Fruit fly (Drosophila melanogaster) whole organism, embryonic: Measurements from ENCODE around the gene CG13893.

Source experiments
- Atf6 ChIP-seq: fragments of 200-800 bp; sonication (Bioruptor generic); IDR thresholded peaks from 2 replicates; pipeline ENCODE4 v1.3.6; 2022; ENCODE audit warnings: missing biosample characterization, missing genetic modification characterization
- Bteb2 ChIP-seq: fragments of 200-800 bp; sonication (Bioruptor generic); optimal IDR thresholded peaks from 2 replicates; lab custom pipeline; 2016; ENCODE audit warnings: missing biosample characterization, missing genetic modification characterization
- CG10267 ChIP-seq: fragments of 200-800 bp; sonication (Bioruptor generic); optimal IDR thresholded peaks from 2 replicates; lab custom pipeline; 2018; ENCODE audit warnings: missing biosample characterization, mild to moderate bottlenecking, missing genetic modification characterization, moderate library complexity
- CG10543 ChIP-seq: fragments of 200-800 bp; sonication (Bioruptor generic); optimal IDR thresholded peaks from 3 replicates; lab custom pipeline; 2017; ENCODE audit warnings: missing biosample characterization, mild to moderate bottlenecking, missing genetic modification characterization, moderate library complexity
- CG10654 ChIP-seq: fragments of 200-800 bp; sonication (Bioruptor generic); optimal IDR thresholded peaks from 2 replicates; lab custom pipeline; 2016; ENCODE audit warnings: missing biosample characterization, missing genetic modification characterization
- CG11247 ChIP-seq: fragments of 200-800 bp; sonication (Bioruptor generic); IDR thresholded peaks from 2 replicates; pipeline ENCODE4 v1.3.6; 2022; ENCODE audit warnings: missing biosample characterization, missing genetic modification characterization
- CG11398 ChIP-seq: fragments of 200-800 bp; sonication (Bioruptor generic); optimal IDR thresholded peaks from 2 replicates; lab custom pipeline; 2016; ENCODE audit warnings: missing biosample characterization, missing genetic modification characterization
- CG11560 ChIP-seq: fragments of 200-800 bp; sonication (Bioruptor generic); IDR thresholded peaks from 3 replicates; pipeline ENCODE4 v1.3.6; 2022; ENCODE audit warnings: missing biosample characterization, missing genetic modification characterization
- CG12769 ChIP-seq: fragments of 200-800 bp; sonication (Bioruptor generic); optimal IDR thresholded peaks from 2 replicates; lab custom pipeline; 2019; ENCODE audit warnings: missing biosample characterization, mild to moderate bottlenecking, missing genetic modification characterization, moderate library complexity
- CG13287 ChIP-seq: fragments of 200-800 bp; sonication (Bioruptor generic); IDR thresholded peaks from 2 replicates; pipeline ENCODE4 v1.3.6; 2022; ENCODE audit warnings: missing biosample characterization, missing genetic modification characterization; ENCODE audit not compliant: partially characterized antibody
- CG13894 ChIP-seq: fragments of 200-800 bp; sonication (Bioruptor generic); optimal IDR thresholded peaks from 3 replicates; lab custom pipeline; 2018; ENCODE audit warnings: missing biosample characterization, mild to moderate bottlenecking, missing genetic modification characterization, moderate library complexity
- CG14441 ChIP-seq: fragments of 200-800 bp; sonication (Bioruptor generic); IDR thresholded peaks from 2 replicates; pipeline ENCODE4 v1.3.6; 2022; ENCODE audit warnings: missing biosample characterization, missing genetic modification characterization
- CG15514 ChIP-seq: fragments of 200-800 bp; sonication (Bioruptor generic); optimal IDR thresholded peaks from 3 replicates; lab custom pipeline; 2017; ENCODE audit warnings: missing biosample characterization, missing genetic modification characterization, mild to moderate bottlenecking, moderate library complexity, missing genetic modification reagents
- CG16863 ChIP-seq: fragments of 200-800 bp; sonication (Bioruptor generic); optimal IDR thresholded peaks from 3 replicates; lab custom pipeline; 2016; ENCODE audit warnings: missing biosample characterization, missing genetic modification characterization
- CG17385 ChIP-seq: fragments of 200-800 bp; sonication (Bioruptor generic); optimal IDR thresholded peaks from 3 replicates; lab custom pipeline; 2018; ENCODE audit warnings: missing biosample characterization, mild to moderate bottlenecking, missing genetic modification characterization
- CG18599 ChIP-seq: fragments of 200-800 bp; sonication (Bioruptor generic); optimal IDR thresholded peaks from 3 replicates; lab custom pipeline; 2017; ENCODE audit warnings: missing biosample characterization, missing genetic modification characterization, mild to moderate bottlenecking, moderate library complexity, missing genetic modification reagents
- CG30020 ChIP-seq: fragments of 200-800 bp; optimal IDR thresholded peaks from 2 replicates; lab custom pipeline; 2019; ENCODE audit warnings: missing biosample characterization, mild to moderate bottlenecking, missing genetic modification characterization, moderate library complexity
- CG3163 ChIP-seq: fragments of 200-800 bp; sonication (Bioruptor generic); optimal IDR thresholded peaks from 3 replicates; lab custom pipeline; 2016; ENCODE audit warnings: missing biosample characterization, missing genetic modification characterization
- CG32532 ChIP-seq: fragments of 200-800 bp; sonication (Bioruptor generic); IDR thresholded peaks from 2 replicates; pipeline ENCODE4 v1.3.6; 2022; ENCODE audit warnings: missing biosample characterization, missing genetic modification characterization
- CG32767 ChIP-seq: fragments of 200-800 bp; sonication (Bioruptor generic); IDR thresholded peaks from 2 replicates; pipeline ENCODE4 v1.3.6; 2022; ENCODE audit warnings: missing biosample characterization, missing genetic modification characterization
- CG3726 ChIP-seq: fragments of 200-800 bp; sonication (Bioruptor generic); IDR thresholded peaks from 3 replicates; pipeline ENCODE4, ENCODE4 v1.3.6; 2022; ENCODE audit warnings: missing biosample characterization, missing genetic modification characterization
- CG6175 ChIP-seq: fragments of 200-800 bp; sonication (Bioruptor generic); IDR thresholded peaks from 3 replicates; pipeline ENCODE4 v1.3.6; 2022; ENCODE audit warnings: missing biosample characterization, missing genetic modification characterization
- CG8281 ChIP-seq: fragments of 200-800 bp; sonication (Bioruptor generic); optimal IDR thresholded peaks from 2 replicates; lab custom pipeline; 2018; ENCODE audit warnings: missing biosample characterization, mild to moderate bottlenecking, missing genetic modification characterization, moderate library complexity
- CG8924 ChIP-seq: fragments of 200-800 bp; optimal IDR thresholded peaks from 3 replicates; lab custom pipeline; 2019; ENCODE audit warnings: missing biosample characterization, mild to moderate bottlenecking, missing genetic modification characterization, moderate library complexity
- CG9932 ChIP-seq: fragments of 200-800 bp; sonication (Bioruptor generic); IDR thresholded peaks from 2 replicates; pipeline ENCODE4 v1.3.6; 2022; ENCODE audit warnings: missing biosample characterization, missing genetic modification characterization
- Deaf1 ChIP-seq: fragments of 200-800 bp; optimal IDR thresholded peaks from 3 replicates; lab custom pipeline; 2019; ENCODE audit warnings: missing biosample characterization, mild to moderate bottlenecking, missing genetic modification characterization, moderate library complexity
- H15 ChIP-seq: fragments of 200-800 bp; sonication (Bioruptor generic); IDR thresholded peaks from 3 replicates; pipeline ENCODE4 v1.3.6; 2022; ENCODE audit warnings: missing biosample characterization, missing genetic modification characterization
- HmgD ChIP-seq: fragments of 200-800 bp; sonication (Bioruptor generic); optimal IDR thresholded peaks from 3 replicates; lab custom pipeline; 2016; ENCODE audit warnings: missing biosample characterization, missing genetic modification characterization
- MBD-R2 ChIP-seq: fragments of 200-800 bp; sonication (Bioruptor generic); IDR thresholded peaks from 2 replicates; pipeline ENCODE4 v1.3.6; 2022; ENCODE audit warnings: missing biosample characterization, missing genetic modification characterization
- MESR4 ChIP-seq: fragments of 200-800 bp; sonication (Bioruptor generic); optimal IDR thresholded peaks from 2 replicates; lab custom pipeline; 2018; ENCODE audit warnings: missing biosample characterization, mild to moderate bottlenecking, missing genetic modification characterization, moderate library complexity
- Med ChIP-seq: fragments of 200-800 bp; sonication (Bioruptor generic); peaks from one replicate; lab custom pipeline; 2016; ENCODE audit warnings: missing biosample characterization, missing genetic modification characterization, mild to moderate bottlenecking, inconsistent platforms, moderate library complexity
- Opbp ChIP-seq: fragments of 200-800 bp; sonication (Bioruptor generic); IDR thresholded peaks from 3 replicates; pipeline ENCODE4 v1.3.6; 2022; ENCODE audit warnings: missing biosample characterization, missing genetic modification characterization; ENCODE audit not compliant: partially characterized antibody
- chinmo ChIP-seq: fragments of 200-800 bp; sonication (Bioruptor generic); IDR thresholded peaks from 4 replicates; pipeline ENCODE4 v1.3.6; 2022; ENCODE audit warnings: missing biosample characterization, missing genetic modification characterization; ENCODE audit not compliant: partially characterized antibody
- crol ChIP-seq: fragments of 200-800 bp; sonication (Bioruptor generic); IDR thresholded peaks from 2 replicates; pipeline ENCODE4 v1.3.6; 2022; ENCODE audit warnings: missing biosample characterization, missing genetic modification characterization
- dan ChIP-seq: fragments of 200-800 bp; sonication (Bioruptor generic); IDR thresholded peaks from 2 replicates; pipeline ENCODE4 v1.3.6; 2022; ENCODE audit warnings: missing biosample characterization, missing genetic modification characterization
- dimm ChIP-seq: fragments of 200-800 bp; sonication (Bioruptor generic); IDR thresholded peaks from 2 replicates; pipeline ENCODE4 v1.3.6; 2022; ENCODE audit warnings: missing biosample characterization, missing genetic modification characterization
- ftz-f1 ChIP-seq: fragments of 200-800 bp; sonication (Bioruptor generic); optimal IDR thresholded peaks from 2 replicates; lab custom pipeline; 2016; ENCODE audit warnings: missing biosample characterization, missing genetic modification characterization
- grau ChIP-seq: fragments of 200-800 bp; optimal IDR thresholded peaks from 3 replicates; lab custom pipeline; 2019; ENCODE audit warnings: missing biosample characterization, mild to moderate bottlenecking, missing genetic modification characterization, moderate library complexity
- grn ChIP-seq: fragments of 200-800 bp; sonication (Bioruptor generic); optimal IDR thresholded peaks from 3 replicates; lab custom pipeline; 2017; ENCODE audit warnings: missing biosample characterization, missing genetic modification characterization
- lab ChIP-seq: fragments of 200-800 bp; sonication (Bioruptor generic); optimal IDR thresholded peaks from 3 replicates; lab custom pipeline; 2017; ENCODE audit warnings: missing biosample characterization, missing genetic modification characterization, mild to moderate bottlenecking, moderate library complexity, missing genetic modification reagents
- mam ChIP-seq: fragments of 200-800 bp; sonication (Bioruptor generic); optimal IDR thresholded peaks from 3 replicates; lab custom pipeline; 2016; ENCODE audit warnings: missing biosample characterization, missing genetic modification characterization
- mirr ChIP-seq: fragments of 200-800 bp; sonication (Bioruptor generic); optimal IDR thresholded peaks from 3 replicates; lab custom pipeline; 2018; ENCODE audit warnings: missing biosample characterization, mild to moderate bottlenecking, missing genetic modification characterization
- sd ChIP-seq: fragments of 200-800 bp; sonication (Bioruptor generic); optimal IDR thresholded peaks from 3 replicates; lab custom pipeline; 2018; ENCODE audit warnings: missing biosample characterization, mild to moderate bottlenecking, missing genetic modification characterization, moderate library complexity
- sisA ChIP-seq: fragments of 200-800 bp; sonication (Bioruptor generic); IDR thresholded peaks from 2 replicates; pipeline ENCODE4 v1.3.6; 2022; ENCODE audit warnings: missing biosample characterization, missing genetic modification characterization
- sr ChIP-seq: fragments of 200-800 bp; sonication (Bioruptor generic); IDR thresholded peaks from 3 replicates; pipeline ENCODE4 v1.3.6; 2022; ENCODE audit warnings: missing biosample characterization, missing genetic modification characterization
- sug ChIP-seq: fragments of 200-800 bp; optimal IDR thresholded peaks from 2 replicates; lab custom pipeline; 2019; ENCODE audit warnings: missing biosample characterization, mild to moderate bottlenecking, missing genetic modification characterization, moderate library complexity
- wor ChIP-seq: fragments of 200-800 bp; sonication (Bioruptor generic); IDR thresholded peaks from 2 replicates; pipeline ENCODE4 v1.3.6; 2022; ENCODE audit warnings: missing biosample characterization, missing genetic modification characterization

CG13893 gene

dm6 chr3L:633272-634254, 29.8 kb upstream of the CG13893 start (continued):
- TF ChIP-seq CG10654 (GFP tag; lab: Kevin White, UChicago) (peak; percentile 86), CG32767 (GFP tag; lab: Robert Waterston, UW) (peak; percentile 77), mam (GFP tag; lab: Kevin White, UChicago) (peak; percentile 43), CG15514 (GFP tag; lab: Kevin White, UChicago) (peak; percentile 34), CG3163 (GFP tag; lab: Kevin White, UChicago) (peak; percentile 56), CG11560 (tag; lab: Robert Waterston, UW) (peak; percentile 49; the same call in 1 of the 3 replicates), grn (GFP tag; lab: Kevin White, UChicago) (peak; percentile 92), dan (peak; percentile 58; the same call in 1 of the 2 replicates), CG10267 (tag; lab: Kevin White, UChicago) (peak; percentile 81), CG3726 (GFP tag; lab: Robert Waterston, UW) (peak; percentile 77; the same call in 1 of the 3 replicates), Opbp (GFP tag; lab: Robert Waterston, UW) (no peak), sisA (GFP tag; lab: Robert Waterston, UW) (peak; percentile 89), CG14441 (peak; percentile 73), wor (GFP tag; lab: Robert Waterston, UW) (peak; percentile 87), CG17385 (peak; percentile 77), CG11247 (GFP tag; lab: Robert Waterston, UW) (peak; percentile 53; the same call in 1 of the 2 replicates), HmgD (GFP tag; lab: Kevin White, UChicago) (peak; percentile 57), CG30020 (tag; lab: Kevin White, UChicago) (peak; percentile 39), MBD-R2 (GFP tag; lab: Robert Waterston, UW) (peak; percentile 38; the same call in 1 of the 2 replicates)

dm6 chr3L:632058-632457, 28.2 kb upstream of the CG13893 start:
- TF ChIP-seq CG10543 (peak; percentile 91), CG13287 (GFP tag; lab: Robert Waterston, UW) (no peak), CG6175 (GFP tag; lab: Robert Waterston, UW) (peak; percentile 58; the same call in 1 of the 3 replicates), Atf6 (peak; percentile 12; the same call in 1 of the 2 replicates), CG32532 (peak; percentile 32; the same call in 1 of the 2 replicates), chinmo (GFP tag; lab: Robert Waterston, UW) (peak; percentile 80; the same call in 1 of the 4 replicates), Bteb2 (GFP tag; lab: Kevin White, UChicago) (no peak), H15 (GFP tag; lab: Robert Waterston, UW) (no peak), crol (GFP tag; lab: Robert Waterston, UW) (peak; percentile 73), dimm (GFP tag; lab: Robert Waterston, UW) (no peak), CG18599 (GFP tag; lab: Kevin White, UChicago) (peak; percentile 15), mirr (peak; percentile 27), sd (tag; lab: Kevin White, UChicago) (peak; percentile 70), ftz-f1 (peak; percentile 81), sr (peak; percentile 58), CG13894 (peak; percentile 44), lab (peak; percentile 4), CG16863 (no peak), CG12769 (peak; percentile 59), CG8924 (tag; lab: Kevin White, UChicago) (no peak), Med (GFP tag; lab: Kevin White, UChicago) (peak; percentile 49), MESR4 (GFP tag; lab: Kevin White, UChicago) (no peak), CG32767 (GFP tag; lab: Robert Waterston, UW) (0 out of 2 replicates have a peak, but pooled peaks have one; percentile 11), CG11398 (GFP tag; lab: Kevin White, UChicago) (no peak), CG8281 (tag; lab: Kevin White, UChicago) (no peak), Deaf1 (peak; percentile 11), CG9932 (GFP tag; lab: Robert Waterston, UW) (0 out of 2 replicates have a peak, but pooled peaks have one; percentile 21), sug (tag; lab: Kevin White, UChicago) (peak; percentile 24), grau (tag; lab: Kevin White, UChicago) (no peak)
